Worm (Caenorhabditis elegans) whole organism, L4 larva: Measurements from ENCODE around the gene hpr-9.

ENCODE experiments used
- ceh-82 ChIP-seq: sonication (generic microtip); optimal IDR thresholded peaks from 2 replicates; lab custom pipeline; 2017; ENCODE audit warnings: missing biosample characterization, missing genetic modification characterization
- nhr-42 ChIP-seq: fragments of 200-800 bp; sonication (Bioruptor generic); IDR thresholded peaks from 2 replicates; pipeline ENCODE4 v1.3.6; 2022; ENCODE audit warnings: missing genetic modification characterization, missing compliant biosample characterization
- nhr-77 ChIP-seq: fragments of 150-350 bp; optimal IDR thresholded peaks from 2 replicates; lab custom pipeline; 2014; ENCODE audit warnings: missing biosample characterization, missing genetic modification characterization
- unc-130 ChIP-seq: sonication (generic microtip); optimal IDR thresholded peaks from 2 replicates; lab custom pipeline; 2016; ENCODE audit warnings: missing genetic modification reagents, missing genetic modification characterization, missing compliant biosample characterization
- unc-62 ChIP-seq, 3 experiments: fragments of 150-350 bp in 1 of 3; sonication (generic microtip); optimal IDR thresholded peaks in 2 of 3; peaks in 1 of 3; 1 replicate in 1 of 3; 2 replicates in 2 of 3; lab custom pipeline; 2014 to 2017; ENCODE audit warnings: missing biosample characterization in 3 of 3, missing genetic modification characterization in 3 of 3, missing genetic modification reagents in 3 of 3, missing genotype in 1 of 3
- ztf-11 ChIP-seq: fragments of 150-350 bp; optimal IDR thresholded peaks from 2 replicates; lab custom pipeline; 2014; ENCODE audit warnings: missing biosample characterization, missing genetic modification characterization

ce11 chrIII:10653479-10653878, 32.1 kb downstream of the hpr-9 start:
- no peak for TF ChIP-seq unc-62 (GFP tag; optimal IDR thresholded peaks at IDR 0.05 in 1 of 2; lab: Kevin White, UChicago)
- TF ChIP-seq unc-62 (tag; optimal IDR thresholded peaks at IDR 0.05; lab: Kevin White, UChicago), result no peak
- TF ChIP-seq unc-130, result no peak
- no peak for TF ChIP-seq nhr-42 (GFP tag; lab: Robert Waterston, UW)
- no peak for TF ChIP-seq ceh-82 (tag; lab: Kevin White, UChicago)
- no peak for TF ChIP-seq ztf-11 (tag; lab: Kevin White, UChicago)
- no peak for TF ChIP-seq nhr-77
